Fruit fly (Drosophila melanogaster): ENCODE data around the gene CG14230.

Gene CG14230

DNA sequence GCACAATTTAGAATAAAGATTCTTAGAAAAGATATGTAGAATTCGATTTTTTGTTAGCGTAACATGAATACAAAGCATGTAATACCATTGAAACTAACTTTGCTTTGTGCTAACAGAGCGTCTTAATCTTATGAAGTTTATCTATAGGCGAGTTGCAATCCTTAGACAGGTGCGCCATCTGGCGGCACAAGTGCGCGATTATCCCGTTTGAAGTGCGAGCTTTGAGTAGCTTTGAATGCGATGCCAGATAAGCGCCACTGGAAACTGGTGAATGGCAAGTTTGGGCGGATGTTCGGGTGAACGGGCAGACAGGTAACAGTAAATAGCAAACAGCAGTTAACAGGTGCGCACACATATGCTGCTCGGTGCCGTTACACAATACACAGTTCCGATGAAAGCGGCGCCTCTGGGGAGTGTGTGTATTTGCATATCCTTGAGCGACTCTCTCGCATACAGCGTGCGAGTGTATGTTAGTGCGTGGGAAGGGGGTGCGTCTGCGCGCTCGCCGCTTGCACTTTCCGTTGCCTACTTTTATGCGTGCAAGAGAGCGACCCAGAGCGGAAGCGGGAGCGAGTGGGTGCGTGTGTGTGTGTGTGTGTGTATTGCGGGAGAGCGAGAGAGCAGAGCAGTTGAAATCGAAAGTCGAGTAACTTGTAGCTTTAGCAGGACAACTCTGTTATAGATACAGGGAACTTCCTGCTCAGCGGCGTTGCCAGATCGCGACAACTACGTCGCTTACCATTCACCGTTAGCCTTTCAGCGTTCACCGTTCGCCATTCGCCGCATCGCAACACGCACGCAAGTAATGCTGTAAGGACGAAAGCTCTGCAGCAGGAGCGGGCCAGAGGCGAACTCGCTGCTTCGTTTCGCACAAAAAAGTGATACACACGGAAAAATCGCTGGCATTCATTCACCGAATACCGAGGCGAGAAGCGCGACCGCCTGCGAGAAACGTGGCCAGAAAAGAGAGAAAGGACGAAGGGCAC lies 14.3 kb downstream of the CG14230 start, which contains the start of gene CG12531:
Gene CG12531 (plus strand): TSS at position 936 of the 986 bp plus-strand sequence.
- TF ChIP-seq br (GFP tag; optimal IDR thresholded peaks at IDR 0.05) = no peak
- no peak for TF ChIP-seq ey (GFP tag; optimal IDR thresholded peaks at IDR 0.05)
- TF ChIP-seq N (GFP tag; optimal IDR thresholded peaks at IDR 0.05) = no peak
- TF ChIP-seq tai (GFP tag; optimal IDR thresholded peaks at IDR 0.05) = no peak
- TF ChIP-seq pan (optimal IDR thresholded peaks at IDR 0.05) = no peak
- no peak for TF ChIP-seq brk (GFP tag; optimal IDR thresholded peaks at IDR 0.05)
- TF ChIP-seq usp (GFP tag; optimal IDR thresholded peaks at IDR 0.05) = no peak
- TF ChIP-seq CG32264 (GFP tag; optimal IDR thresholded peaks at IDR 0.05) = no peak
- no peak for TF ChIP-seq sage (GFP tag; optimal IDR thresholded peaks at IDR 0.05)
- no peak for TF ChIP-seq sv (GFP tag; optimal IDR thresholded peaks at IDR 0.05)
- TF ChIP-seq Hr83 (GFP tag; optimal IDR thresholded peaks at IDR 0.05; ENCODE audit: poor library complexity, severe bottlenecking) = no peak
- no peak for TF ChIP-seq psq (GFP tag; optimal IDR thresholded peaks at IDR 0.05)
- no peak for TF ChIP-seq lola (GFP tag; optimal IDR thresholded peaks at IDR 0.05)

DNA sequence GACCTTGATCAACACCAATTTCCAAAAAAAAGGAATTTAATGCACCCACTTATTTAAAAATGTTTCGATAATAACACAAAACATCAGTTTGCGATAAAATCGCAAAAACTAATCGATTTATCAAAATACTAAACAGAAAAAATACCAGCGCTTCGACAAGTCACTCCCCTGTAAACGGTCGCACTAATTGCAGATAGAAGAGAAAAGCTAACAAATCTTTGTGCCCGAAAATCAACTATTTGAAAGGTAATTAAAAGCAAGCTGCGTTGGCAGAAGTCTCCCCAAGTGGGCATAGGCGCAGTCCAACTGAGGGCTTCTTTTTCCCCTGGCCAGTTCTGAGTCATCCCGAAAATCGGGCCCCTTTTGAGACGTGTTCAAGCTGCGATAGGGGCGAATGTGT lies 26.9 kb downstream of the CG14230 start, which contains the start of gene AP-1-2beta:
Gene AP-1-2beta (plus strand): TSS at position 161 of the 400 bp plus-strand sequence.
- TF ChIP-seq CG9705 (GFP tag; optimal IDR thresholded peaks at IDR 0.05) = no peak
- TF ChIP-seq lola (GFP tag; optimal IDR thresholded peaks at IDR 0.05) = no peak
- TF ChIP-seq N (GFP tag; optimal IDR thresholded peaks at IDR 0.05) = no peak
- no peak for TF ChIP-seq dl (GFP tag; optimal IDR thresholded peaks at IDR 0.05; ENCODE audit: insufficient read depth in 1 of 2, partially characterized antibody in 2 of 2)
- TF ChIP-seq br (GFP tag; optimal IDR thresholded peaks at IDR 0.05) = no peak
- TF ChIP-seq dsf (GFP tag; optimal IDR thresholded peaks at IDR 0.05; ENCODE audit: borderline replicate concordance) = no peak
- TF ChIP-seq Abd-B (GFP tag; optimal IDR thresholded peaks at IDR 0.05) = no peak
- no peak for TF ChIP-seq OdsH (GFP tag; optimal IDR thresholded peaks at IDR 0.05)
- TF ChIP-seq Sp1 (GFP tag; optimal IDR thresholded peaks at IDR 0.05) = no peak
- TF ChIP-seq Mio (GFP tag; optimal IDR thresholded peaks at IDR 0.05) = no peak
- no peak for TF ChIP-seq usp (GFP tag; optimal IDR thresholded peaks at IDR 0.05)
- no peak for TF ChIP-seq sv (GFP tag; optimal IDR thresholded peaks at IDR 0.05)
- TF ChIP-seq Dfd (GFP tag; optimal IDR thresholded peaks at IDR 0.05) = no peak
- TF ChIP-seq sage (GFP tag; optimal IDR thresholded peaks at IDR 0.05) = no peak
- no peak for TF ChIP-seq dmrt93B (GFP tag; optimal IDR thresholded peaks at IDR 0.05)
- no peak for TF ChIP-seq Jra (GFP tag; optimal IDR thresholded peaks at IDR 0.05)
- no peak for TF ChIP-seq fru (GFP tag; optimal IDR thresholded peaks at IDR 0.05)
- no peak for TF ChIP-seq Myc (optimal IDR thresholded peaks at IDR 0.05)

DNA sequence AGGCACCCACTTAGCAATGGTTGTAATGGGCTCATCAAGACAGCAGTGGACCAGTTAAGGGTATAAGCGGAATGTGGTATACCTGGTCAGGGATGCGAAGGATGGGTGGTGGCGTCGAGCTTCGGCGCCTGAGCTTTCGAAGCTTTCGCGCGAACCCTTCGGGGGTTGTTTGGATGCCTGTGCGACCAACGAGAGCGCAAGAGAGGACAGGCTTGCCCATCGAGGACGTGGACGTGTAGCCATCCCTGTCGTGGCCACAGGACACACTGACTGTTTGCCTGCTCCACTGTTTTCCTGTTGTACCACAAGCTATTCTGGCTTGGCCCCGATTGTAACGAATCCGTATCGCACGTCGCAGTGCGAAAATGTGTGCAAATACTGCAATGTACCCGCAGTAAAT lies 31.3 kb downstream of the CG14230 start, which contains the start of gene CG14234:
Gene CG14234 (plus strand): TSS at position 301 of the 400 bp plus-strand sequence.
- TF ChIP-seq foxo (GFP tag; optimal IDR thresholded peaks at IDR 0.05) = no peak
- no peak for TF ChIP-seq Dif (GFP tag; optimal IDR thresholded peaks at IDR 0.05; ENCODE audit: partially characterized antibody)
- TF ChIP-seq brk (GFP tag; optimal IDR thresholded peaks at IDR 0.05) = no peak
- no peak for TF ChIP-seq fru (GFP tag; optimal IDR thresholded peaks at IDR 0.05)
- no peak for TF ChIP-seq Jra (GFP tag; optimal IDR thresholded peaks at IDR 0.05)
- no peak for TF ChIP-seq sv (GFP tag; optimal IDR thresholded peaks at IDR 0.05)
- no peak for TF ChIP-seq Dfd (GFP tag; optimal IDR thresholded peaks at IDR 0.05)

DNA sequence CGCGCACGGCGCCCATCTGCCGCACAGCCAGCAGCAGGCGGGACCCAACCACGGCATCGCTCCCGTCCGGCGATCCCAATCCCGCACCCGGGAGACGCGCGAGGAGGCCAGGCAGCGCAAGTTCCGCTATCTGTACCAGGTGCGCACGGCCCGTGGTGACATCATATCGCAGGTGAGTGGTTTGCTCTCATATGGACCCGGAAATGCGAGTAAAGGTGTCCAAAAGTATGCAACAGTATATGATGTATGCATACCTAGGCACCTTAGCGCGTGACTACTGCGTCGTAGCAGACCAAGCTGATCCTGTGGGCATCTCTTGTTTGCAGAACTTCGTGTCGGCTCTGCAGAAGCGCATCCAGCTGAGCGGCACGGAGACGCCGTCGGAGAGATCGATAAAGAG lies 33.9 kb downstream of the CG14230 start:
- TF ChIP-seq psq (GFP tag; optimal IDR thresholded peaks at IDR 0.05) (no peak), tai (GFP tag; optimal IDR thresholded peaks at IDR 0.05) (no peak), HLH106 (tag; optimal IDR thresholded peaks at IDR 0.05) (no peak), h (GFP tag; optimal IDR thresholded peaks at IDR 0.05) (no peak), dsf (GFP tag; optimal IDR thresholded peaks at IDR 0.05; ENCODE audit: borderline replicate concordance) (no peak), Hnf4 (GFP tag; optimal IDR thresholded peaks at IDR 0.05) (no peak), br (GFP tag; optimal IDR thresholded peaks at IDR 0.05) (no peak), dmrt93B (GFP tag; optimal IDR thresholded peaks at IDR 0.05) (no peak), Hr78 (GFP tag; optimal IDR thresholded peaks at IDR 0.05) (no peak), Abd-B (GFP tag; optimal IDR thresholded peaks at IDR 0.05) (no peak), sv (GFP tag; optimal IDR thresholded peaks at IDR 0.05) (no peak), Mio (GFP tag; optimal IDR thresholded peaks at IDR 0.05) (no peak), Rel (GFP tag; optimal IDR thresholded peaks at IDR 0.05) (no peak), Rel (tag; optimal IDR thresholded peaks at IDR 0.05) (no peak), N (GFP tag; optimal IDR thresholded peaks at IDR 0.05) (no peak), foxo (GFP tag; optimal IDR thresholded peaks at IDR 0.05) (no peak), woc (GFP tag; optimal IDR thresholded peaks at IDR 0.05) (no peak)

Data from whole organism, wandering third instar larva.